Fruit fly (Drosophila melanogaster) whole organism, prepupa: ENCODE measurements around the gene Vha100-2.

Source experiments
- CG11902 ChIP-seq: fragments of 200-800 bp; sonication (Bioruptor generic); optimal IDR thresholded peaks from 3 replicates; lab custom pipeline; 2016; ENCODE audit warnings: missing biosample characterization, missing genetic modification characterization
- CG1621 ChIP-seq: fragments of 200-800 bp; sonication (Bioruptor generic); optimal IDR thresholded peaks from 3 replicates; lab custom pipeline; 2018; ENCODE audit warnings: missing biosample characterization, mild to moderate bottlenecking, missing genetic modification characterization
- CG6854 ChIP-seq: fragments of 200-800 bp; sonication (Bioruptor generic); optimal IDR thresholded peaks from 2 replicates; lab custom pipeline; 2017; ENCODE audit warnings: missing biosample characterization, mild to moderate bottlenecking, missing genetic modification characterization
- Eip78C ChIP-seq: fragments of 200-800 bp; sonication (Bioruptor generic); peaks from one replicate; lab custom pipeline; 2016; ENCODE audit warnings: missing biosample characterization, missing genetic modification characterization
- achi ChIP-seq: fragments of 200-800 bp; sonication (Bioruptor generic); optimal IDR thresholded peaks from 3 replicates; lab custom pipeline; 2016; ENCODE audit warnings: missing biosample characterization, missing genetic modification characterization

The Vha100-2 gene

DNA sequence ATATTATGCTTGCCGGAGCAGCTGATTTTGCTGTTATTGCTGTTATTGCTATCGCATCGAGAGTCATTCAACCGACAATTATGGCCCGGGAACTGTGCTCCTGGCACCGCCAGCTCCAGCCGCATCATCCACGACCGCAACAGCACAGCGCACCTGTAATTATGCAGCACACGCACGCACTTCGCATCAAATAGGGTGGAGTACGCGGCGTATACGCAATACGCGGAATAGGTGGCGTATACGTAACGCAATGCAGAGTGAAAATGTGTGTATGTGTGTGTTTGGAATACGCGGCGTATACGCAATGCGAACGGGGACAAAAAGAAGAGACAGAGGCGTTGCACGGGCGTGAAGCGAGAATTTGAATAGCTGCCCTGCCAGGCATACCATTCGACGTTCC lies 43.2 kb downstream of the Vha100-2 start:
- no peak for TF ChIP-seq CG1621 (tag; lab: Kevin White, UChicago)
- TF ChIP-seq CG6854 (GFP tag; lab: Kevin White, UChicago) = no peak
- no peak for TF ChIP-seq achi
- no peak for TF ChIP-seq CG11902
- TF ChIP-seq Eip78C (GFP tag; lab: Kevin White, UChicago) = no peak
